Worm (Caenorhabditis elegans): Measurements from ENCODE around the gene glb-17.

glb-17 gene

ce11 chrX:9539294-9540030, 37.4 kb downstream of the glb-17 start, which contains the start of gene nuc-1:
TSS of gene nuc-1 (plus strand) at chrX:9539905.
- TF ChIP-seq hpl-2 (GFP tag; optimal IDR thresholded peaks at IDR 0.05) (no peak), lin-14 (GFP tag; optimal IDR thresholded peaks at IDR 0.05) (peak; percentile 13), tbx-2 (tag; optimal IDR thresholded peaks at IDR 0.05) (no peak), elt-2 (tag; optimal IDR thresholded peaks at IDR 0.05) (peak; percentile 75), tlp-1 (tag; optimal IDR thresholded peaks at IDR 0.05) (peak; percentile 38), efl-1 (optimal IDR thresholded peaks at IDR 0.05) (no peak), efl-1 (GFP tag; optimal IDR thresholded peaks at IDR 0.05 in 1 of 2) (peak in 1 of 2 experiments; percentile 69), nhr-85 (tag) (peak; percentile 53), nhr-19 (GFP tag; conservative IDR thresholded peaks at IDR 0.05) (no peak)

ce11 chrX:9537538-9538172, 39.2 kb downstream of the glb-17 start:
- TF ChIP-seq lin-15B (tag; optimal IDR thresholded peaks at IDR 0.05) (no peak), swsn-7 (tag; optimal IDR thresholded peaks at IDR 0.05) (no peak), ces-1 (GFP tag; optimal IDR thresholded peaks at IDR 0.05) (no peak), nhr-85 (tag) (peak; percentile 90), lsy-2 (tag; optimal IDR thresholded peaks at IDR 0.05) (peak in 1 of 2 experiments; percentile 1), nhr-237 (tag; optimal IDR thresholded peaks at IDR 0.05) (no peak), ceh-90 (tag; optimal IDR thresholded peaks at IDR 0.05) (no peak), mdl-1 (tag; optimal IDR thresholded peaks at IDR 0.05) (peak in 1 of 2 experiments; percentile 62), pax-3 (tag; optimal IDR thresholded peaks at IDR 0.05) (no peak), efl-3 (GFP tag; optimal IDR thresholded peaks at IDR 0.05) (no peak), ztf-11 (tag; optimal IDR thresholded peaks at IDR 0.05) (no peak), lin-14 (GFP tag; optimal IDR thresholded peaks at IDR 0.05) (peak; percentile 49), ceh-88 (GFP tag; IDR thresholded peaks at IDR 0.05) (no peak), nhr-71 (tag; optimal IDR thresholded peaks at IDR 0.05) (peak; percentile 41), ama-1 (optimal IDR thresholded peaks at IDR 0.05) (no peak), rnt-1 (tag; optimal IDR thresholded peaks at IDR 0.05) (peak; percentile 1), mef-2 (tag; optimal IDR thresholded peaks at IDR 0.05) (no peak), zip-4 (GFP tag; optimal IDR thresholded peaks at IDR 0.05) (no peak), nhr-77 (tag; optimal IDR thresholded peaks at IDR 0.05) (no peak), aly-2 (tag; optimal IDR thresholded peaks at IDR 0.05) (no peak), pag-3 (tag; optimal IDR thresholded peaks at IDR 0.05; ENCODE audit: borderline replicate concordance, insufficient read depth) (no peak), sptf-1 (tag; optimal IDR thresholded peaks at IDR 0.05) (no peak), alr-1 (tag; optimal IDR thresholded peaks at IDR 0.05; ENCODE audit: borderline replicate concordance) (no peak), snpc-4 (tag; optimal IDR thresholded peaks at IDR 0.05) (no peak), zag-1 (tag; optimal IDR thresholded peaks at IDR 0.05) (no peak), sup-37 (GFP tag; optimal IDR thresholded peaks at IDR 0.05) (no peak), ceh-63 (GFP tag; optimal IDR thresholded peaks at IDR 0.05) (no peak), elt-3 (tag; optimal IDR thresholded peaks at IDR 0.05) (peak in 5 of 6 experiments; percentile 26 to 91 (median 35)), skn-1 (tag; optimal IDR thresholded peaks at IDR 0.05) (no peak), fkh-8 (tag; optimal IDR thresholded peaks at IDR 0.05) (peak; percentile 62), F16B12.6 (tag; optimal IDR thresholded peaks at IDR 0.05) (no peak), lin-13 (GFP tag; optimal IDR thresholded peaks at IDR 0.05) (no peak), jun-1 (tag; optimal IDR thresholded peaks at IDR 0.05) (no peak), dsc-1 (tag; optimal IDR thresholded peaks at IDR 0.05) (peak; percentile 96), irx-1 (tag; optimal IDR thresholded peaks at IDR 0.05) (no peak), fkh-10 (GFP tag; optimal IDR thresholded peaks at IDR 0.05) (no peak), snu-23 (GFP tag; optimal IDR thresholded peaks at IDR 0.05) (peak; percentile 60), blmp-1 (tag; optimal IDR thresholded peaks at IDR 0.05) (peak; percentile 96), nhr-19 (GFP tag; conservative IDR thresholded peaks at IDR 0.05) (0 out of 2 replicates have a peak, but pooled peaks have one; percentile 17), lin-35 (GFP tag; optimal IDR thresholded peaks at IDR 0.05) (peak in 1 of 2 experiments; percentile 38), C34B4.2 (tag; optimal IDR thresholded peaks at IDR 0.05) (no peak), sox-4 (tag; optimal IDR thresholded peaks at IDR 0.05) (no peak), fkh-4 (tag; optimal IDR thresholded peaks at IDR 0.05; ENCODE audit: borderline replicate concordance) (peak; percentile 2)
